Fruit fly (Drosophila melanogaster) whole organism, embryonic: Measurements from ENCODE around the gene CG34286.

Experiments used
- Abd-B ChIP-seq: fragments of 200-800 bp; sonication (Bioruptor generic); optimal IDR thresholded peaks from 2 replicates; lab custom pipeline; 2018; ENCODE audit warnings: missing biosample characterization, mild to moderate bottlenecking, missing genetic modification characterization, moderate library complexity
- Ada2b ChIP-seq: fragments of 200-800 bp; sonication (Bioruptor generic); IDR thresholded peaks from 2 replicates; pipeline ENCODE4 v1.3.6; 2022; ENCODE audit warnings: missing biosample characterization, missing genetic modification characterization
- Adf1 ChIP-seq: fragments of 200-800 bp; sonication (Bioruptor generic); IDR thresholded peaks from 2 replicates; pipeline ENCODE4 v1.3.6; 2022; ENCODE audit warnings: missing biosample characterization, missing genetic modification characterization
- Antp ChIP-seq: fragments of 200-800 bp; sonication (Bioruptor generic); optimal IDR thresholded peaks from 3 replicates; lab custom pipeline; 2016; ENCODE audit warnings: missing biosample characterization, missing genetic modification characterization
- Atf-2 ChIP-seq: fragments of 200-800 bp; sonication (Bioruptor generic); optimal IDR thresholded peaks from 2 replicates; lab custom pipeline; 2016; ENCODE audit warnings: missing biosample characterization, missing genetic modification characterization
- Bdp1 ChIP-seq: fragments of 200-800 bp; sonication (Bioruptor generic); optimal IDR thresholded peaks from 3 replicates; lab custom pipeline; 2016; ENCODE audit warnings: missing biosample characterization, missing genetic modification characterization
- Blimp-1 ChIP-seq: fragments of 200-800 bp; sonication (Bioruptor generic); optimal IDR thresholded peaks from 3 replicates; lab custom pipeline; 2018; ENCODE audit warnings: missing biosample characterization, missing genetic modification characterization, mild to moderate bottlenecking, moderate library complexity, missing genetic modification reagents
- CG13296 ChIP-seq: fragments of 200-800 bp; sonication (Bioruptor generic); optimal IDR thresholded peaks from 3 replicates; lab custom pipeline; 2018; ENCODE audit warnings: missing biosample characterization, mild to moderate bottlenecking, missing genetic modification characterization
- CG1602 ChIP-seq: fragments of 200-800 bp; sonication (Bioruptor generic); optimal IDR thresholded peaks from 3 replicates; lab custom pipeline; 2016; ENCODE audit warnings: missing biosample characterization, missing genetic modification characterization
- CG17359 ChIP-seq: fragments of 200-800 bp; sonication (Bioruptor generic); optimal IDR thresholded peaks from 3 replicates; lab custom pipeline; 2018; ENCODE audit warnings: missing biosample characterization, mild to moderate bottlenecking, missing genetic modification characterization, moderate library complexity
- CG6689 ChIP-seq: fragments of 200-800 bp; sonication (Bioruptor generic); IDR thresholded peaks from 2 replicates; pipeline ENCODE4 v1.3.6; 2022; ENCODE audit warnings: missing biosample characterization, missing genetic modification characterization
- CG6765 ChIP-seq: fragments of 200-800 bp; sonication (Bioruptor generic); optimal IDR thresholded peaks from 3 replicates; lab custom pipeline; 2017; ENCODE audit warnings: missing biosample characterization, mild to moderate bottlenecking, missing genetic modification characterization
- CG8089 ChIP-seq: fragments of 200-800 bp; sonication (Bioruptor generic); optimal IDR thresholded peaks from 3 replicates; lab custom pipeline; 2016; ENCODE audit warnings: missing biosample characterization, missing genetic modification characterization
- CG8290 ChIP-seq, 3 experiments: fragments of 200-800 bp; sonication (Bioruptor generic); optimal IDR thresholded peaks; 2 replicates each; lab custom pipeline; 2016 to 2019; ENCODE audit warnings: missing biosample characterization in 3 of 3, missing genetic modification characterization in 3 of 3, mild to moderate bottlenecking in 2 of 3, moderate library complexity in 1 of 3
- CG8924 ChIP-seq: fragments of 200-800 bp; optimal IDR thresholded peaks from 3 replicates; lab custom pipeline; 2019; ENCODE audit warnings: missing biosample characterization, mild to moderate bottlenecking, missing genetic modification characterization, moderate library complexity
- Deaf1 ChIP-seq: fragments of 200-800 bp; optimal IDR thresholded peaks from 3 replicates; lab custom pipeline; 2019; ENCODE audit warnings: missing biosample characterization, mild to moderate bottlenecking, missing genetic modification characterization, moderate library complexity
- Dip3 ChIP-seq: fragments of 200-800 bp; sonication (Bioruptor generic); optimal IDR thresholded peaks from 3 replicates; lab custom pipeline; 2016; ENCODE audit warnings: missing biosample characterization, missing genetic modification characterization
- Dll ChIP-seq: fragments of 200-800 bp; sonication (Bioruptor generic); IDR thresholded peaks from 4 replicates; pipeline ENCODE4 v1.3.6; 2022; ENCODE audit warnings: missing biosample characterization, missing genetic modification characterization; ENCODE audit not compliant: partially characterized antibody
- HLH54F ChIP-seq: fragments of 200-800 bp; sonication (Bioruptor generic); optimal IDR thresholded peaks from 3 replicates; lab custom pipeline; 2016; ENCODE audit warnings: missing biosample characterization, missing genetic modification characterization
- Hand ChIP-seq: fragments of 200-800 bp; sonication (Bioruptor generic); optimal IDR thresholded peaks from 2 replicates; lab custom pipeline; 2017; ENCODE audit warnings: mild to moderate bottlenecking, missing biosample characterization, missing genetic modification reagents, missing genetic modification characterization
- Nf-YB ChIP-seq: fragments of 200-800 bp; sonication (Bioruptor generic); optimal IDR thresholded peaks from 3 replicates; lab custom pipeline; 2019; ENCODE audit warnings: missing biosample characterization, mild to moderate bottlenecking, missing genetic modification characterization, moderate library complexity
- Side ChIP-seq: fragments of 200-800 bp; sonication (Bioruptor generic); optimal IDR thresholded peaks from 2 replicates; lab custom pipeline; 2016; ENCODE audit warnings: missing biosample characterization, missing genetic modification characterization
- Trl ChIP-seq, 3 experiments: fragments of >200 bp in 2 of 3; fragments of 200-800 bp in 1 of 3; sonication (Bioruptor generic) in 1 of 3; optimal IDR thresholded peaks; 2 replicates in 1 of 3; 3 replicates in 2 of 3; lab custom pipeline; 2016 to 2017; ENCODE audit warnings: missing biosample characterization in 1 of 3, missing genetic modification characterization in 1 of 3
- Vsx1 ChIP-seq: fragments of 200-800 bp; sonication (Bioruptor generic); optimal IDR thresholded peaks from 2 replicates; lab custom pipeline; 2017; ENCODE audit warnings: missing biosample characterization, mild to moderate bottlenecking, missing genetic modification characterization, missing genetic modification reagents
- ap ChIP-seq: fragments of 200-800 bp; sonication (Bioruptor generic); IDR thresholded peaks from 2 replicates; pipeline ENCODE4 v1.3.6; 2022; ENCODE audit warnings: missing biosample characterization, missing genetic modification characterization
- cato ChIP-seq: fragments of 200-800 bp; sonication (Bioruptor generic); optimal IDR thresholded peaks from 2 replicates; lab custom pipeline; 2016; ENCODE audit warnings: missing biosample characterization, missing genetic modification characterization, borderline replicate concordance
- ci ChIP-seq: fragments of 200-800 bp; sonication (Bioruptor generic); IDR thresholded peaks from 3 replicates; pipeline ENCODE4 v1.3.6; 2022; ENCODE audit warnings: missing biosample characterization, missing genetic modification characterization
- crp ChIP-seq, 2 experiments: fragments of 200-800 bp; sonication (Bioruptor generic); optimal IDR thresholded peaks; 2 replicates in 1 of 2; 3 replicates in 1 of 2; lab custom pipeline; 2017; ENCODE audit warnings: missing biosample characterization in 2 of 2, missing genetic modification characterization in 2 of 2, mild to moderate bottlenecking in 1 of 2, moderate library complexity in 1 of 2
- dan ChIP-seq: fragments of 200-800 bp; sonication (Bioruptor generic); IDR thresholded peaks from 2 replicates; pipeline ENCODE4 v1.3.6; 2022; ENCODE audit warnings: missing biosample characterization, missing genetic modification characterization
- dmrt99B ChIP-seq: fragments of 200-800 bp; sonication (Bioruptor generic); optimal IDR thresholded peaks from 2 replicates; lab custom pipeline; 2018; ENCODE audit warnings: missing biosample characterization, mild to moderate bottlenecking, missing genetic modification characterization, moderate library complexity
- exex ChIP-seq: fragments of 200-800 bp; sonication (Bioruptor generic); optimal IDR thresholded peaks from 4 replicates; lab custom pipeline; 2018; ENCODE audit warnings: missing biosample characterization, mild to moderate bottlenecking, missing genetic modification characterization, moderate library complexity
- gcm ChIP-seq: fragments of 200-800 bp; sonication (Bioruptor generic); optimal IDR thresholded peaks from 2 replicates; lab custom pipeline; 2019; ENCODE audit warnings: missing biosample characterization, mild to moderate bottlenecking, missing genetic modification characterization, moderate library complexity
- gem ChIP-seq: fragments of 200-800 bp; sonication (Bioruptor generic); optimal IDR thresholded peaks from 2 replicates; lab custom pipeline; 2019; ENCODE audit warnings: missing biosample characterization, mild to moderate bottlenecking, missing genetic modification characterization, moderate library complexity
- grau ChIP-seq: fragments of 200-800 bp; optimal IDR thresholded peaks from 3 replicates; lab custom pipeline; 2019; ENCODE audit warnings: missing biosample characterization, mild to moderate bottlenecking, missing genetic modification characterization, moderate library complexity
- gt ChIP-seq: fragments of 200-800 bp; sonication (Bioruptor generic); IDR thresholded peaks from 2 replicates; pipeline ENCODE4 v1.3.6; 2022; ENCODE audit warnings: missing biosample characterization, missing genetic modification characterization
- ind ChIP-seq: fragments of 200-800 bp; sonication (Bioruptor generic); optimal IDR thresholded peaks from 3 replicates; lab custom pipeline; 2016; ENCODE audit warnings: missing biosample characterization, missing genetic modification characterization
- mld ChIP-seq: fragments of 200-800 bp; sonication (Bioruptor generic); IDR thresholded peaks from 3 replicates; pipeline ENCODE4 v1.3.6; 2022; ENCODE audit warnings: missing biosample characterization, missing genetic modification characterization; ENCODE audit not compliant: partially characterized antibody
- nerfin-1 ChIP-seq: fragments of 200-800 bp; sonication (Bioruptor generic); optimal IDR thresholded peaks from 3 replicates; lab custom pipeline; 2019; ENCODE audit warnings: missing biosample characterization, mild to moderate bottlenecking, missing genetic modification characterization, moderate library complexity
- nerfin-2 ChIP-seq: fragments of 200-800 bp; sonication (Bioruptor generic); IDR thresholded peaks from 2 replicates; pipeline ENCODE4 v1.3.6; 2022; ENCODE audit warnings: missing biosample characterization, missing genetic modification characterization; ENCODE audit not compliant: partially characterized antibody
- nom ChIP-seq: fragments of 200-800 bp; sonication (Bioruptor generic); optimal IDR thresholded peaks from 2 replicates; lab custom pipeline; 2017; ENCODE audit warnings: missing biosample characterization, missing genetic modification characterization, mild to moderate bottlenecking, moderate library complexity, missing genetic modification reagents
- rib ChIP-seq: fragments of 200-800 bp; sonication (Bioruptor generic); IDR thresholded peaks from 2 replicates; pipeline ENCODE4 v1.3.6; 2022; ENCODE audit warnings: missing biosample characterization, missing genetic modification characterization
- salm ChIP-seq: fragments of 200-800 bp; sonication (Bioruptor generic); optimal IDR thresholded peaks from 2 replicates; lab custom pipeline; 2018; ENCODE audit warnings: missing biosample characterization, mild to moderate bottlenecking, missing genetic modification characterization
- sob ChIP-seq: fragments of 200-800 bp; sonication (Bioruptor generic); IDR thresholded peaks from 2 replicates; pipeline ENCODE4 v1.3.6; 2022; ENCODE audit warnings: missing biosample characterization, missing genetic modification characterization
- tgo ChIP-seq: fragments of 200-800 bp; sonication (Bioruptor generic); IDR thresholded peaks from 3 replicates; pipeline ENCODE4 v1.3.6; 2022; ENCODE audit warnings: missing biosample characterization, missing genetic modification characterization
- tll ChIP-seq, 2 experiments: fragments of 200-800 bp in 1 of 2; fragments of >200 bp in 1 of 2; sonication (Bioruptor generic) in 1 of 2; optimal IDR thresholded peaks; 2 replicates each; lab custom pipeline; 2017 to 2019; ENCODE audit warnings: missing biosample characterization in 2 of 2, missing genetic modification characterization in 2 of 2, mild to moderate bottlenecking in 1 of 2, moderate library complexity in 1 of 2
- ttk ChIP-seq: fragments of 200-800 bp; sonication (Bioruptor generic); IDR thresholded peaks from 2 replicates; pipeline ENCODE4 v2.1.2; 2022; ENCODE audit warnings: missing biosample characterization, missing genetic modification characterization
- unc-4 ChIP-seq: fragments of 200-800 bp; sonication (Bioruptor generic); IDR thresholded peaks from 2 replicates; pipeline ENCODE4 v1.3.6; 2022; ENCODE audit warnings: missing biosample characterization, missing genetic modification characterization; ENCODE audit not compliant: partially characterized antibody

CG34286 gene

DNA sequence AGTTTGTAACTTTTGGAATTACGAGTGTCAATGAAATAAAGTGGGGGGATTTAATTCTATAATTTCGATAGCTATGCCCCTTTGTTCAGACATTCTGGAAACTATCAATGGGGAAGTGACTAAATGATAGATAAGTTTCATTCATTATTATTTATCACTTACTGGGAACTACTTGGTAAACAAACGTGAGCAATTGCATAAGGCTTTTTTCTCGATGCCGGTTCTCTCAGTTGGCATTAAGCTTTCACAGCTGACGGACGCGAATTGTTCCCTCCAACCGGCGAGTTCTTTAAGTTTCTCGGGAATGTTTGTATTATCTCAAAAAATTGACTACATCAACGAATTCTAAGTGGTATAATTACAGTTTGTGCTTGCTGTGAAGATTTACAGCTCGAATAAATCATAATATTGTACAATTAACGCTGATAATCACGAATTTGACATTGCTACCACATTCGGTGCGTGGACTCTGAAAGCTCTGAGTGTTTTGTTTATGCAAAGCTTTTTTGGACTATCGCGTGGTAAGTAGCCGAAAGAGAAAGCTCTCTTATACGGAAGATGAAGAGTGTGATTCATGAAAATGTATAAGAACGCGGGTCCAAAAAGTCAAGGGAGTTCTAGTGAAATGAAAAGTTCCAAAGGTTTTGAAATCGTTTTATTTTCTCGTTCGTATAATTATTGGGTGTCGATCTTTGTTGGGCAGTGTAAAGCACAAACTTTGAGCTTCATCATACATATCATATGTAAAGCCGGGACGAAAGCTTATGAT, 44.3 kb downstream of the CG34286 start, which contains the start of gene Naam (continued):
- TF ChIP-seq nerfin-1 (tag; lab: Kevin White, UChicago) (peak; percentile 50), ttk (GFP tag; lab: Robert Waterston, UW) (peak; percentile 75), Dip3 (GFP tag; lab: Kevin White, UChicago) (peak; percentile 77), CG6689 (GFP tag; lab: Robert Waterston, UW) (peak; percentile 69), sob (peak; percentile 82), Atf-2 (GFP tag; lab: Kevin White, UChicago) (peak; percentile 67), Nf-YB (GFP tag; lab: Kevin White, UChicago) (peak; percentile 51), HLH54F (GFP tag; lab: Kevin White, UChicago) (peak; percentile 80), Ada2b (peak; percentile 54), Side (GFP tag; lab: Kevin White, UChicago) (peak; percentile 76), Trl (optimal IDR thresholded peaks at IDR 0.05; lab: Kevin White, UChicago) (peak; percentile 45 to 74), Trl (GFP tag; optimal IDR thresholded peaks at IDR 0.05; lab: Kevin White, UChicago) (peak; percentile 87), dan (GFP tag; lab: Robert Waterston, UW) (no peak), grau (tag; lab: Kevin White, UChicago) (peak; percentile 75), rib (GFP tag; lab: Robert Waterston, UW) (0 out of 2 replicates have a peak, but pooled peaks have one; percentile 15), Vsx1 (GFP tag; lab: Kevin White, UChicago) (peak; percentile 47), Deaf1 (peak; percentile 46), ci (GFP tag; lab: Robert Waterston, UW) (peak; percentile 95), crp (GFP tag; optimal IDR thresholded peaks at IDR 0.05; lab: Kevin White, UChicago) (peak in 1 of 2 experiments; percentile 61), Bdp1 (GFP tag; lab: Kevin White, UChicago) (no peak), Abd-B (GFP tag; lab: Kevin White, UChicago) (no peak), nerfin-2 (GFP tag; lab: Robert Waterston, UW) (no peak), CG17359 (peak; percentile 79), CG8924 (peak; percentile 73), exex (peak; percentile 97), gem (peak; percentile 83), Dll (GFP tag; lab: Robert Waterston, UW) (no peak), Hand (GFP tag; lab: Kevin White, UChicago) (peak; percentile 71), gcm (GFP tag; lab: Kevin White, UChicago) (peak; percentile 73), mld (GFP tag; lab: Robert Waterston, UW) (no peak), dmrt99B (tag; lab: Kevin White, UChicago) (peak; percentile 73), CG8290 (GFP tag; optimal IDR thresholded peaks at IDR 0.05; lab: Kevin White, UChicago) (no peak), CG8290 (tag; optimal IDR thresholded peaks at IDR 0.05; lab: Kevin White, UChicago) (peak in 1 of 2 experiments; percentile 87), CG6765 (GFP tag; lab: Kevin White, UChicago) (peak; percentile 49), tgo (GFP tag; lab: Robert Waterston, UW) (peak; percentile 76), ap (peak; percentile 71), ind (GFP tag; lab: Kevin White, UChicago) (peak; percentile 84), cato (GFP tag; lab: Kevin White, UChicago) (peak; percentile 36), tll (GFP tag; optimal IDR thresholded peaks at IDR 0.05; lab: Kevin White, UChicago) (no peak), Blimp-1 (GFP tag; lab: Kevin White, UChicago) (peak; percentile 82), salm (peak; percentile 67), nom (GFP tag; lab: Kevin White, UChicago) (no peak), Antp (peak; percentile 82), CG13296 (GFP tag; lab: Kevin White, UChicago) (peak; percentile 74), CG1602 (GFP tag; lab: Kevin White, UChicago) (peak; percentile 41), gt (no peak), Adf1 (peak; percentile 46; the same call in 1 of the 2 replicates), CG8089 (GFP tag; lab: Kevin White, UChicago) (peak; percentile 50), unc-4 (GFP tag; lab: Robert Waterston, UW) (no peak)
